Fruit fly (Drosophila melanogaster) S2 (cell line): ENCODE results near the gene P58IPK.

Source experiments
- CG8478 ChIP-seq: fragments of >200 bp; optimal IDR thresholded peaks from 2 replicates; lab custom pipeline; 2018
- CTCF ChIP-seq, 2 experiments: fragments of >200 bp; optimal IDR thresholded peaks; 2 replicates each; lab custom pipeline; 2018

- TF ChIP-seq CTCF (optimal IDR thresholded peaks at IDR 0.05; lab: Kevin White, UChicago) (no peak), CG8478 (no peak)
Measured at dm6 chr3R:9596615-9597014, 9.9 kb downstream of the P58IPK start.
